Fruit fly (Drosophila melanogaster): ENCODE data around the gene Cyp9f3.

DNA sequence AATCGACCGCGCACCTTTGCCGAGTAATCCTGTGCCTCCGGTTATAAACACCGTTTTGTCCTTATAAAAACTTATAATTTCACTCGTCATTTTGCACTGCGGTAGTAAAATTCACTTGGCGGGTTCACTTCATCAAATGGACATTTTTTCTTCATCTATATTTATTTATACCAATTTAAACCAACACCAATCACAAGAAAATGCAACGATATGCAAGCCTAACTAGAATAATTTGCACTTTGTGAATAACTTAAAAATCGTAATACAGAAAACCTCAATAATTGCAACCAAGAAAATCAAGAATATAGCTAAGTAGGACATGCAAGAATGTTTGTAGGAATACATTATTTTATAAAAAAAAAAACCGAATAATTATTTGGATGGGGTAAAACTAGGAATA is 2.8 kb downstream of the Cyp9f3 start, which contains the start of the genes CG10096 and CG10097:
- TF ChIP-seq fd96Ca (GFP tag; IDR thresholded peaks at IDR 0.05) (no peak), Ets98B (GFP tag; IDR thresholded peaks at IDR 0.05) (no peak), CG13204 (GFP tag; optimal IDR thresholded peaks at IDR 0.05) (no peak), CG4496 (GFP tag; IDR thresholded peaks at IDR 0.05) (no peak), CG10348 (GFP tag; IDR thresholded peaks at IDR 0.05) (no peak), CG17806 (tag; optimal IDR thresholded peaks at IDR 0.05) (no peak)
